Worm (Caenorhabditis elegans) whole organism, L2 larva: ENCODE measurements around the gene usip-1.

Experiments
- ama-1 ChIP-seq: fragments of 150-350 bp; optimal IDR thresholded peaks from 2 replicates; lab custom pipeline; 2018; ENCODE audit warnings: inconsistent platforms
- ceh-82 ChIP-seq: fragments of 150-350 bp; optimal IDR thresholded peaks from 2 replicates; lab custom pipeline; 2014; ENCODE audit warnings: missing biosample characterization, missing genetic modification characterization
- lin-39 ChIP-seq: fragments of 150-350 bp; optimal IDR thresholded peaks from 2 replicates; lab custom pipeline; 2014; ENCODE audit warnings: missing biosample characterization, missing genetic modification reagents, missing genetic modification characterization
- mab-5 ChIP-seq: fragments of 150-350 bp; optimal IDR thresholded peaks from 2 replicates; lab custom pipeline; 2014; ENCODE audit warnings: missing biosample characterization, missing genetic modification characterization
- nhr-11 ChIP-seq: fragments of 150-350 bp; optimal IDR thresholded peaks from 2 replicates; lab custom pipeline; 2014; ENCODE audit warnings: missing biosample characterization, missing genetic modification characterization
- nhr-23 ChIP-seq: fragments of 150-350 bp; optimal IDR thresholded peaks from 2 replicates; lab custom pipeline; 2014; ENCODE audit warnings: missing biosample characterization, missing genetic modification reagents, missing genetic modification characterization
- peb-1 ChIP-seq: fragments of 150-350 bp; optimal IDR thresholded peaks from 2 replicates; lab custom pipeline; 2014; ENCODE audit warnings: missing biosample characterization, missing genetic modification characterization
- ztf-11 ChIP-seq: sonication (generic microtip); optimal IDR thresholded peaks from 2 replicates; lab custom pipeline; 2017; ENCODE audit warnings: missing biosample characterization, missing genetic modification characterization

DNA sequence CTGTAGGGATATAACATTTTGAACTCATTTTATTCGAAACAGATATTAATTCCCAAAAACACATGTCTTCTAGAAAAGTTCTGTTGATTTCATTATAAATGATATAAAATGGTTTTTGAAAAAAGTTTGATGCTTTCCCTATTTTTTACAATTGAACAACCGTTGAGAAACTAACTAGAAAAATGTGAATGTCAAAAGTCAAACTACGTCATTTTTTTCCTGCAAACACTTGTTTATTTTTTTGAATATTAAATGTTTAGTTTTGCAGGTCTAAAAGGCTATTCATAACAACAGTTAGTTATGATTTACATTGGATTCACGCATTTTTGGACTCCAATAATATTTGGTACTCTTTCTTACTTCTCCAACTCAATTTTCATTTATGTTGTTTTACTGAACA is 21.1 kb downstream of the usip-1 start, which contains the start of gene srj-4:
- TF ChIP-seq ama-1 (lab: Kevin White, UChicago) (no peak), nhr-23 (tag; lab: Kevin White, UChicago) (no peak), nhr-11 (tag; lab: Kevin White, UChicago) (no peak), mab-5 (no peak), ceh-82 (tag; lab: Kevin White, UChicago) (no peak), lin-39 (tag; lab: Kevin White, UChicago) (no peak), peb-1 (no peak), ztf-11 (no peak)
